Worm (Caenorhabditis elegans): Measurements from ENCODE around the gene C05G5.1.

Gene C05G5.1

DNA sequence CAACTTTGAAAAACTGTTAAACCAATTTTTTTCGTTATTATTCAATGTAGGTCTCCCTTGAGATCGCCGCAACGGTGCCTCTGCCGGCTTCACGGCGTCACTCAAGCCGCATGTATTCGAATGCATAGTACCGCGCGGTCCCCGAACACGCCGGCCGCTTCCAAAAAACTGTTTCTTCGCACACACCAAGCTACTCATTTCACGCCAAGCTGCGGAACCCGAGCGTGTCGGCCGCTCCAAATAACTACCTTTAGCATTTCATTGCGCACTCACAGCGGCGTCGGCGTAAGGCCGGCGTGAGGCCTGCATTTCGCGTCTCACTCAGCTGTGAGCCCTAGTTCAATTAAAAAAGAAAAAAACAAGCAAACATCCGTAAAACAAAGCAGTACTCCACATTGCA lies 16.7 kb upstream of the C05G5.1 start:
- no peak for TF ChIP-seq unc-62 (GFP tag; optimal IDR thresholded peaks at IDR 0.05)

DNA sequence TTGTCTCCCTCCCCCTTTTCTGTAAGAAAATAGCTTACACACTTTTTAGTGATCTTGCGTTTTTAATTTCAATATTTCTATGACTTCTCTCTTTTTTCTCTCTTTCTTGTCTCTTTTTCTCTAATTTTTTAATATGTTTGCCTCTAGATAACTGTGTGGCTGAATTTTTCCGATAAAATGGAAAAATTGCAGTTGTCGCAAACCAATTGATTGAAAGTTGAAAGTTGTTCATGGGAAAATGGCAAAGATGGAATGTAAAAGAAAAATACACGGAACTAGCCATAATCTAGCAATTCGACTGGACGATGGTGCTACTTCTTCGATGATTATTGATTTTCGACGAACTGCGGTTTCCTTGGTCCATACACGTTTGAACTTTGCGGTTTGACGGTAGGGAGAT lies 15.9 kb upstream of the C05G5.1 start:
- TF ChIP-seq unc-62 (GFP tag; optimal IDR thresholded peaks at IDR 0.05) = no peak

DNA sequence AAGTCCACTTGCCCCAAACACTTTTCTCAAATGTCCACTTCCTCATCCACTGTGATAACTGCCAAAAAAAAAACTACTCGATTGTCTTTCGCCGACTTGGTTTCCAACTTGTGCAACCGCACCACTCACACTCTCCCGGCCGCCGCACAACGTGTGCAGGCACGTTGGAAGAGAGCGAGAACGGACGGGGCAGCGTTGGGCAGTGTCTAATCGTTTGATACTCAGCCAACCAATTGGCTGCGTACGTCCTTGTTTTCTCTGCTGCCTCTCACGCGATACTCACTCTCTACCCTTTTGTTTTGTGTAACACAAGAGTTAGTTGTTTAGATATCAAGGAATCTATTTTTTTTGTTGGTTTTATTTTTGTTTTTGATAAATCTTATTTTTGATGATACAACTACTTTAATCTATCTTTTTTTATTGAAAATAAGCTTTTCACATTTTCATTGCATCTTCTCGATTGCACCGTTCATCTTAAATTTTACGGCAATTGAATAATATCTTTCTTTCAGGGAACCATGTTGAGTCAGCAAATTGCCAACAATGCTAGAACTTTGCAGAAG lies 13.7 kb upstream of the C05G5.1 start, which contains the start of gene sucl-1:
Gene sucl-1, plus strand, starts transcription at position 513 of the 563 bp plus-strand sequence.
- no peak for TF ChIP-seq unc-62 (GFP tag; optimal IDR thresholded peaks at IDR 0.05)

DNA sequence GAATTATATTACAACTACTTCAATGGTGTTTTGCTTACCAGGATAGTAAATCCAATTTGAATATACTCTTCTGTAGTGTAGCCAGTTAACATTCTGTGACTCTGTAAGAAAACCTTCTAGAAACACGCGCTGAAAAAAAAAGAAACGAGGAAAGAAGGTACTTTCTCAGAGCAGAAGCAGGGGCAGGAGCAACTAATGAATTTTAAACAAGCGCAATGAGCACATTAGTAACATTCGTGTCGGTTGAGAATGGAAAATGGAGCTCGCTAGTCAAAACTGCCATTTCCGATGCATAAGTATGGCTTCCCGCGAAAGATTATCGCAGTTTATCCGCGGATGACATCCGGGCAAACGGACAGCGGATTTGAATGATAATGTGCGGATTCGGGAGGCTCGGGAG lies 12.0 kb upstream of the C05G5.1 start, which contains the start of gene C05G5.3:
Gene C05G5.3, minus strand, starts transcription at position 101 of the 400 bp plus-strand sequence.
- no peak for TF ChIP-seq unc-62 (GFP tag; optimal IDR thresholded peaks at IDR 0.05)

DNA sequence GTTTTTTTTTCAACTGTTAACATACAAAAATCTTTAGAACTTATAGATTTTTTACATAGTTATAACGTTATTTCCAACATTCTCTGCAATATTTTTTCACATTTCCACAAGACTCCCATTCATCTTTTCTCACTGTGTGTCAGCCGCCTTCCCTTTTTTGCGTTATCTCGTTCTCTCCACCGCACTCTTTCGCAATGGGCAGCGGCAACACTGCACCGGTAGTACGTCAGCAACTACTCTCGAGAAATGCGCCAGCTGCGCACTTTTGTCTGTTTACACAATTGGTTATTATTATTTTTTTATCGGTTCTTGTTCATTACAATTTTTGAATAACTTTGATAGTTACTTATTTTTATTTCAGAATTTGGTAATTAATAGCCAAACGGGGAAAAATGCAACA lies 7.0 kb upstream of the C05G5.1 start, which contains the start of gene C05G5.2:
Gene C05G5.2, plus strand, starts transcription at position 356 of the 400 bp plus-strand sequence.
- no peak for TF ChIP-seq unc-62 (GFP tag; optimal IDR thresholded peaks at IDR 0.05)

DNA sequence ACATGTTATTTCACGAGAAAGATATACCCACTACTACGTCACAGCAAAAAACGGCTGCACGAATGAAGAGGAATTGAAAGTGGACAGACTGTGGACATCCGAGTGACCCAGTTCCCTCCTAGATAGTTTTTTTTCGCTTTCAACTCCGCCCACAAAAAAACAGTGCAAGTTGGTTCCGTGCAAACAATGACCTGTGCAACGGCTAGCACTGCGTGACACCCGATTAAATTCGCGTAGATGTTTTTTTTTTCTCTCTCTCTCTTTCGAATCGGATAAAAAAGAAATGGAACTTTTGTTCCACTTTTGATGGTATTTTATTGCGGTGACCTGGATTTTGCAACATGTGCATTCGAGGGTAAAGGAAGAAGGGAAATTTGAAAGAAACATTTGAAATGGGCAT lies 5.3 kb upstream of the C05G5.1 start:
- no peak for TF ChIP-seq unc-62 (GFP tag; optimal IDR thresholded peaks at IDR 0.05)

DNA sequence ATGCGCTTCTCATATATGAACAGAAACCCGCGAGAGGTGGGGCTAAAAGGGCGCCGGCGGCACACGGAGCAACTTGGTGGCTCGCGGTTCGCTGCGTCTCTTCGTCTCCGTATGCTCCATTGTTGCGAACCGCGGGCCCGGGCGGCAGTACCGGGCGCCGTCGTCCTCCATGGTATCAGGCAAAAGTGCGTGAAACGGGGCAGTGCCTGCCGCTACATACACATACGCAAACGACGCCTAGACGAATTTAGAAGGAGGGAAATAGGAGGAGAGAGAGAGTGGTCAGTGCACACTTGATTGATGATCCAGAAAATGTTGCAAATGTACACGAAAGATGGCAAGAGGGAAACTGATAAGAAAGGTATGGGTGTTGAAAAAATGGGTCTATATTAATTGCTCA lies 4.6 kb upstream of the C05G5.1 start:
- no peak for TF ChIP-seq unc-62 (GFP tag; optimal IDR thresholded peaks at IDR 0.05)

DNA sequence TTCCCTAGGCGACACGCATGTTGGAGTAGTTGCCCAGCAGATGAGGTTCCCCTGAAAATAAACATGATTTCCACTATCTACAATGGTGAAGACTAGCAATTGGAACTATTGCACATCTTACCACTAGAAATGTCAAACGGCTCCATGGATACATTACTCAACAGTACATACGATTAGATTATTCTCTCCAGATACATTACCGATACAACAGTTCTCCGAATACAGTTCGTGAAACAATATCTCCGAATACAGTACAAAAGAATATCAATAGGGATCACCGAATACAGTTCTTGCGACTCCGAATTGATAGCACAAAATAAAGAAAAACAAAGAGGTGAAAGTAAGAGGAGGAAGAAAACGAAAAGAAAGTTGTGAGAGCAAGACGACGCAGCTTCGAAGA lies 3.9 kb upstream of the C05G5.1 start, which contains the start of gene C05G5.7:
Gene C05G5.7, minus strand, starts transcription at position 1 of the 400 bp plus-strand sequence.
- TF ChIP-seq unc-62 (GFP tag; optimal IDR thresholded peaks at IDR 0.05) = no peak

DNA sequence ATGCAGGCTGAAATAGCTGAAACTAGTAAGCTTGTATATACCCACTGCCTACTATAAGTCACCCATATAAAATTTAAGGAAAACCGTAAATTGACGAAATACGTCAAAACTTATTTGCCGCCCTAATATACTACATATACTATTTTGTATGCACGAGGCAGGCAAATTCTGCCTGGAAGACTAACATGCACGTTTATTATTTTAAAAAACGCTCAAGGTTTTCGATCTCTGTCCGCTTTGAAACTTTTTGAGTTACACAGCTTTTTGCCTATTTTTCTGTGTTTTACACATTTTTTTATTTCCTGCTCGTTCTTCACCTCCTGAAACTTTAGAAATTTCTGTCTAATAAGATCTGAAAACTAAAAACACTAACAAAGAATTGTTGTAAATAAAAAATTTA lies 3.3 kb upstream of the C05G5.1 start:
- TF ChIP-seq unc-62 (GFP tag; optimal IDR thresholded peaks at IDR 0.05) = no peak

DNA sequence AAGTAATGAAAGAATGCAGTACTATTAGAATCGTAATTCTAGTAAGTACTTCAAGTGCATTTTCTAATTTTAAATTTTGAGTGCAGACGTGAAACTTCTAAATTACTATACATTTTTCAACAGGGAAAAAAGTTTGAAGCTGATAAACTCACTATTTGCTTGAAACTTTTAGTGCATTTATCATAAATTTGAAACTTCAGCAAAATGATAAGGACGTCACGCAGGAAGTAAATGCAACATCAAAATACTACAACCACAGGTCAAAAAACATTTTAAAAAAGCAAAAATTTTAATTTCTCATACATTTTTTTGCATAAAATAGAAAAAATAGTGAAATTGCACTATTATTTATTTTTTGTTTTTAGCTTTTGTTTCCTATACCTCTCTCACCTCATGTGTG lies 453 bp downstream of the C05G5.1 start:
- TF ChIP-seq unc-62 (GFP tag; optimal IDR thresholded peaks at IDR 0.05) = no peak

DNA sequence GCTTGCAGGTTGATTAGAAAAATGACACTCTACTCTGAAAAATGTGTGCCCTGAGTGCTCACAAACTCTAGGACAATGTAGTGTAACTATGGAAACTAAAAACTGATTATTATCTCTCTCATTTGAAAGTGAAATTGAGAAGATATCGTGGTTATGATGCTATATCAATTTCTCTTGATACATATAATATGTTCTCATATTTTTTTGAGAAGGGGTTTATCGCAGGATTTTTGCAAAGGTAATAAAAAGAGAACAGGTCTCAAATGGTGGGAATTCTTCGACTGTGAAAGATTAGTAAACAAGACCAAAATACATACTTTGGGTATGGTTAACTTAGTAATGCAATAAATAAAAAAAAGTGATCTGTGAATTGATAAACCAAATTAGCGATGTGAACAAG lies 2.3 kb downstream of the C05G5.1 start:
- no peak for TF ChIP-seq unc-62 (GFP tag; optimal IDR thresholded peaks at IDR 0.05)

DNA sequence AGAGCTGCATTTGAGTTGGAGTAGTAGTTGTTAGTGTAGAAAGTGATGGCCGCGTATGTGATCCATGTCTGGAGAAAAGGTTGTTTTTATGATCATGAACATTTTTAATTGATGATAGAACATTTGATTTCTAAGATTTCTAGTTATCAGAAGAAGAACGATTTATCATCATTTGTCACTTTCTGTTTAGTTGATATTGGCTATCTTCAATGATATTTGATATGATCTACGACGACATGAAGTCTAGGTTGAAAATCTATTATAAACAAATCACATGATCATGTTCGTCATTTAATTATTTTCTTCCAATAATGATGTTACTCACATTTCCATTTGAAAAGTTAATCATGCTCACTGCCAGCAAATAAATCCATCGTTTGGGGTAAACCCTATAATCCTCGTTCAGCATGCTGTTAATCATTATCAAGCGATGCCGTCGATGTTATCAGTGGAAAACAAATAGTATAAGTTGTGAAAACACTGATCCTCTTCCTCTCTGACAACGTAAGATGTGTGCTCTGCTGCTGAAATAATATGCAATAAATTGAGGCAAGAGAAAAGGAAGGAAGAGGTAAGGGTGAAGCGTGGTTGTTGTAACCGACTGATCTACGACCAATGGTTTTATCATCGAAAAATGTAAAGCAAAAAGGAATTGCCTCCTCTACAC lies 2.8 kb downstream of the C05G5.1 start:
- TF ChIP-seq unc-62 (GFP tag; optimal IDR thresholded peaks at IDR 0.05) = no peak

DNA sequence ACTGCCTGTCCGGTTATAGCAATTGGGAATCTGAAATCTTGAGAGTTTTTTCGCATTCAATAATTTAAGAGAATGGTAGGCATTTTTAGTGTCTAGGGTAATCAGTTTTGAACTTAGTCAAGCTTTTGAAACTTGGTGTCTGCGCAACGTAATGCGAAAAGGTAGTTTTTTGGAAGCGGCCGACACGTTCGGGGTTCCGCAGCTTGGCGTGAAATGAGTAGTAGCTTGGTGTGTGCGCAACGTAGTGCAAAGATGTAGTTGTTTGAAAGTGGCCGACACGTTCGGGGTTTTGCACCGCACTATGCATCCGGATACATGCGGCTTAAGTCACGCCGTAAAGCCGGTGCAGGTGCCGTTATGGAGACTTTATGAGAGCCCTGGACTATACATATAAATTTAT lies 3.7 kb downstream of the C05G5.1 start:
- no peak for TF ChIP-seq unc-62 (GFP tag; optimal IDR thresholded peaks at IDR 0.05)

DNA sequence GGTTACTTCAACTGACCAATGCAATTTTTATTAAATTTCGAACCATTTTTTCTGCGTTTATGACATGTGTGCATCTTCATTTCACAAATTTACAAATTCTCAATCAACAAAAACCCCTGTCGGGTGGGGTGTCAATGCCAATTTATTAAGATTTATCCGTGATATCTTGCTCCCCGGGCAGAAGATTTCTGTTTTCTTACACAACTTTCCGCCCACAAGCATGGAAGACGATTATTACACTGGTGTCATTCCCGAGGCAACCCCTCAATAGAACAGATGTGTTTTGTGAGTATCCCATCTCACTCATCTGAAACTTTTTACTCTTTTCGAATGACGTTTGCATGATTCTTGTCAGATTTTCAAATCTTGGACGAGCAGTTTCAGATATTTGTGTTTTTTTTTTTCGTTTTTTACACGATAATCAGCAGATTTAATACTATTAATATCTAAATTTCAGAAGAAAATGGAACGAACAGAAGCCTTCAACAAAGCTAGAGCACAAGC lies 8.0 kb downstream of the C05G5.1 start, which contains the start of gene F33C8.4:
Gene F33C8.4, plus strand, starts transcription at position 454 of the 504 bp plus-strand sequence.
- no peak for TF ChIP-seq unc-62 (GFP tag; optimal IDR thresholded peaks at IDR 0.05)

DNA sequence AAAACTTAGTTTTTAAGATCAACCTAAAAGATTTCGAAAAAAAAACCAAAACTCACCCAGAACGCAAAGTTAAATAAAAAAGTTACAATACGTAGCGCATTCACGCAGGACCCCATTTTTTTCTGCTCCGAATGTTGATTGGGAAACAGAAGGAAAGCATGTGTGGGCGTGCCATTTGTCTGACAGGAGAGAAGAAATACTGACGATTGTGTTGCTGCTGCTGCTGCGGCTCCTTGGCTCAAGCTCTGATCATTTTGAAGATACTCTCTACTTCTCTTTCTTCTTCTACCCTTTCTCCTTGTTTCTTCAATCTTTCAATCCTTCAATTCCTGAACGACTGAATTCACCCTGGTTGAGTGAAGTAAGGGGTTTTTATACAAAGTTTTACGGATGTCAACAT lies 10.6 kb downstream of the C05G5.1 start, which contains the start of gene tsp-8:
Gene tsp-8, minus strand, starts transcription at position 185 of the 400 bp plus-strand sequence.
- no peak for TF ChIP-seq unc-62 (GFP tag; optimal IDR thresholded peaks at IDR 0.05)

DNA sequence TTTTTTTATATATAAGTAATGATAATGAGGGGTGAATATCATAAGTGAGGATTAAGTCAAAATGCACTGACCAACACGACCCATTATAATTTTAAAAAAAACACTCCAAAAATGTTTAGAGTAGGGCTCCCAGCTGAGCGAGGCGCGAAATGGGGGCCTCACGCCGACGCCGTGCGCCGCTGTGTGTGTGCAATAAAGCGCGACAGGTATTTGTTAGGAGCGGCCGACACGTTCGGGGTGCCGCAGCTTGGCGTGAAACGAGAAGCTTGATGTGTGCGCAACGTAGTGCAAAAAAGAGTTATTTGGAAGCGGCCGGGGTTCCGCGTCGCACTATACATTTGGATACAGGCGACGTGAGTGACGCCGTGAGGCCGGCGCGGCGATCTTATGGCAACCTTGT lies 15.0 kb downstream of the C05G5.1 start:
- no peak for TF ChIP-seq unc-62 (GFP tag; optimal IDR thresholded peaks at IDR 0.05)

DNA sequence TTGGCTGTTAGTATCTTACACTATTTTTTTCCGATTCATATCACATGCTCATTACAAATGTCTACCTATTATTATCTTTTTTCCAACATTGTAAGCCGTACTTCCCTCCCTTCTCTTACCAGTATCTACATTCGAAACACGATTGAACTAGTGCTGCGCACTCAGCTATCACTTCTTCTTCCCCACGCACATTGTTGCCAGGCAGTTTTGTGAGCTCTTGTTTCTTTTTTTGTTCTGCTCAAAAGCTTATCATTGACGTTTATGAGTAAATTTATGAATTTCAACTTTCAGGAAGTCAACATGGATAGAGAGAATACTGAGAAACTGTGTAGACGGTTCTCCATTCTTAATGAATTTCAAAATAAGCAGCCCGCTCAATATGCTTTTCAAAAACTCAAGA lies 18.8 kb downstream of the C05G5.1 start, which contains the start of gene F33C8.2:
Gene F33C8.2, plus strand, starts transcription at position 301 of the 400 bp plus-strand sequence.
- no peak for TF ChIP-seq unc-62 (GFP tag; optimal IDR thresholded peaks at IDR 0.05)

Measured in whole organism, dauer.